Fruit fly (Drosophila melanogaster) whole organism, embryonic: ENCODE data around the gene CG7342.
A peak's percentile ranks its signal among the peaks of the same experiment; 100 is the strongest.

Experiments
- CG10565 ChIP-seq: fragments of 200-800 bp; sonication (Bioruptor generic); optimal IDR thresholded peaks from 3 replicates; lab custom pipeline; 2016; ENCODE audit warnings: missing biosample characterization, mild to moderate bottlenecking, missing genetic modification characterization
- CG11093 ChIP-seq: fragments of 200-800 bp; sonication (Bioruptor generic); IDR thresholded peaks from 3 replicates; pipeline ENCODE4 v1.3.6; 2022; ENCODE audit warnings: missing biosample characterization, missing genetic modification characterization
- CG11398 ChIP-seq: fragments of 200-800 bp; sonication (Bioruptor generic); optimal IDR thresholded peaks from 2 replicates; lab custom pipeline; 2016; ENCODE audit warnings: missing biosample characterization, missing genetic modification characterization
- CG12155 ChIP-seq: fragments of 200-800 bp; sonication (Bioruptor generic); optimal IDR thresholded peaks from 3 replicates; lab custom pipeline; 2016; ENCODE audit warnings: missing biosample characterization, missing genetic modification characterization
- CG14014 ChIP-seq: fragments of 200-800 bp; sonication (Bioruptor generic); IDR thresholded peaks from 2 replicates; pipeline ENCODE4 v1.3.6; 2022; ENCODE audit warnings: missing biosample characterization, missing genetic modification characterization
- CG14050 ChIP-seq: fragments of 200-800 bp; sonication (Bioruptor generic); IDR thresholded peaks from 3 replicates; pipeline ENCODE4 v1.3.6; 2022; ENCODE audit warnings: missing biosample characterization, missing genetic modification characterization
- CG14860 ChIP-seq: fragments of 200-800 bp; sonication (Bioruptor generic); IDR thresholded peaks from 3 replicates; pipeline ENCODE4 v1.3.6; 2022; ENCODE audit warnings: missing biosample characterization, missing genetic modification characterization; ENCODE audit not compliant: partially characterized antibody
- CG14965 ChIP-seq: fragments of 200-800 bp; sonication (Bioruptor generic); optimal IDR thresholded peaks from 2 replicates; lab custom pipeline; 2016; ENCODE audit warnings: missing biosample characterization, missing genetic modification characterization, borderline replicate concordance
- CG15073 ChIP-seq: fragments of 200-800 bp; sonication (Bioruptor generic); optimal IDR thresholded peaks from 2 replicates; lab custom pipeline; 2016; ENCODE audit warnings: missing biosample characterization, missing genetic modification characterization
- CG15514 ChIP-seq: fragments of 200-800 bp; sonication (Bioruptor generic); optimal IDR thresholded peaks from 3 replicates; lab custom pipeline; 2017; ENCODE audit warnings: missing biosample characterization, missing genetic modification characterization, mild to moderate bottlenecking, moderate library complexity, missing genetic modification reagents
- CG16813 ChIP-seq: fragments of 200-800 bp; sonication (Bioruptor generic); IDR thresholded peaks from 3 replicates; pipeline ENCODE4 v1.3.6; 2022; ENCODE audit warnings: missing biosample characterization, missing genetic modification characterization; ENCODE audit not compliant: partially characterized antibody
- CG31365 ChIP-seq: fragments of 200-800 bp; sonication (Bioruptor generic); optimal IDR thresholded peaks from 2 replicates; lab custom pipeline; 2018; ENCODE audit warnings: missing biosample characterization, mild to moderate bottlenecking, missing genetic modification characterization
- CG32767 ChIP-seq: fragments of 200-800 bp; sonication (Bioruptor generic); IDR thresholded peaks from 2 replicates; pipeline ENCODE4 v1.3.6; 2022; ENCODE audit warnings: missing biosample characterization, missing genetic modification characterization
- CG6272 ChIP-seq: fragments of 200-800 bp; sonication (Bioruptor generic); IDR thresholded peaks from 2 replicates; pipeline ENCODE4 v1.3.6; 2022; ENCODE audit warnings: missing biosample characterization, missing genetic modification characterization
- CG6654 ChIP-seq: fragments of 200-800 bp; sonication (Bioruptor generic); optimal IDR thresholded peaks from 2 replicates; lab custom pipeline; 2017; ENCODE audit warnings: missing biosample characterization, mild to moderate bottlenecking, missing genetic modification characterization
- CG7786 ChIP-seq: fragments of 200-800 bp; sonication (Bioruptor generic); optimal IDR thresholded peaks from 2 replicates; lab custom pipeline; 2016; ENCODE audit warnings: missing biosample characterization, missing genetic modification characterization
- CG9932 ChIP-seq: fragments of 200-800 bp; sonication (Bioruptor generic); IDR thresholded peaks from 2 replicates; pipeline ENCODE4 v1.3.6; 2022; ENCODE audit warnings: missing biosample characterization, missing genetic modification characterization
- Dp ChIP-seq: fragments of 200-800 bp; sonication (Bioruptor generic); optimal IDR thresholded peaks from 2 replicates; lab custom pipeline; 2018; ENCODE audit warnings: missing biosample characterization, mild to moderate bottlenecking, missing genetic modification characterization, moderate library complexity
- Drgx ChIP-seq: fragments of 200-800 bp; sonication (Bioruptor generic); IDR thresholded peaks from 2 replicates; pipeline ENCODE4 v1.3.6; 2022; ENCODE audit warnings: missing biosample characterization, missing genetic modification characterization
- E2f2 ChIP-seq: fragments of 200-800 bp; sonication (Bioruptor generic); IDR thresholded peaks from 2 replicates; pipeline ENCODE4 v1.3.6; 2022; ENCODE audit warnings: missing biosample characterization, missing genetic modification characterization
- Nf-YC ChIP-seq: fragments of 200-800 bp; optimal IDR thresholded peaks from 3 replicates; lab custom pipeline; 2019; ENCODE audit warnings: missing biosample characterization, mild to moderate bottlenecking, missing genetic modification characterization, moderate library complexity
- Sry-δ ChIP-seq: fragments of 200-800 bp; sonication (Bioruptor generic); optimal IDR thresholded peaks from 2 replicates; lab custom pipeline; 2016; ENCODE audit warnings: missing biosample characterization, missing genetic modification characterization
- Trl ChIP-seq, 3 experiments: fragments of >200 bp in 2 of 3; fragments of 200-800 bp in 1 of 3; sonication (Bioruptor generic) in 1 of 3; optimal IDR thresholded peaks; 2 replicates in 1 of 3; 3 replicates in 2 of 3; lab custom pipeline; 2016 to 2017; ENCODE audit warnings: missing biosample characterization in 1 of 3, missing genetic modification characterization in 1 of 3
- Usf ChIP-seq: fragments of 200-800 bp; sonication (Bioruptor generic); optimal IDR thresholded peaks from 2 replicates; lab custom pipeline; 2017; ENCODE audit warnings: missing genotype, missing biosample characterization, missing genetic modification characterization
- abd-A ChIP-seq: fragments of 200-800 bp; sonication (Bioruptor generic); optimal IDR thresholded peaks from 3 replicates; lab custom pipeline; 2019; ENCODE audit warnings: missing biosample characterization, mild to moderate bottlenecking, missing genetic modification characterization, moderate library complexity
- amos ChIP-seq: fragments of 200-800 bp; sonication (Bioruptor generic); IDR thresholded peaks from 2 replicates; pipeline ENCODE4 v1.3.6; 2022; ENCODE audit warnings: missing biosample characterization, missing genetic modification characterization; ENCODE audit not compliant: partially characterized antibody
- ash1 ChIP-seq: fragments of 200-800 bp; sonication (Bioruptor generic); optimal IDR thresholded peaks from 2 replicates; lab custom pipeline; 2018; ENCODE audit warnings: missing biosample characterization, mild to moderate bottlenecking, missing genetic modification characterization
- ato ChIP-seq: fragments of 200-800 bp; sonication (Bioruptor generic); IDR thresholded peaks from 2 replicates; pipeline ENCODE4 v1.3.6; 2022; ENCODE audit warnings: missing biosample characterization, missing genetic modification characterization; ENCODE audit not compliant: partially characterized antibody
- bbx ChIP-seq: fragments of 200-800 bp; sonication (Bioruptor generic); IDR thresholded peaks from 2 replicates; pipeline ENCODE4 v1.3.6; 2022; ENCODE audit warnings: missing biosample characterization, missing genetic modification characterization; ENCODE audit not compliant: partially characterized antibody
- br ChIP-seq: fragments of >200 bp; optimal IDR thresholded peaks from 2 replicates; lab custom pipeline; 2017
- chinmo ChIP-seq: fragments of 200-800 bp; sonication (Bioruptor generic); IDR thresholded peaks from 4 replicates; pipeline ENCODE4 v1.3.6; 2022; ENCODE audit warnings: missing biosample characterization, missing genetic modification characterization; ENCODE audit not compliant: partially characterized antibody
- danr ChIP-seq: fragments of 200-800 bp; sonication (Bioruptor generic); IDR thresholded peaks from 2 replicates; pipeline ENCODE4 v1.3.6; 2022; ENCODE audit warnings: missing biosample characterization, missing genetic modification characterization
- dm ChIP-seq: fragments of 200-800 bp; sonication (Bioruptor generic); optimal IDR thresholded peaks from 3 replicates; lab custom pipeline; 2016; ENCODE audit warnings: missing biosample characterization, missing genetic modification characterization
- gro ChIP-seq: fragments of 200-800 bp; sonication (Bioruptor generic); optimal IDR thresholded peaks from 2 replicates; lab custom pipeline; 2016; ENCODE audit warnings: missing biosample characterization, missing genetic modification characterization
- gt ChIP-seq: fragments of 200-800 bp; sonication (Bioruptor generic); IDR thresholded peaks from 2 replicates; pipeline ENCODE4 v1.3.6; 2022; ENCODE audit warnings: missing biosample characterization, missing genetic modification characterization
- hb ChIP-seq: fragments of 200-800 bp; sonication (Bioruptor generic); IDR thresholded peaks from 3 replicates; pipeline ENCODE4 v1.3.6; 2022; ENCODE audit warnings: missing biosample characterization, missing genetic modification characterization; ENCODE audit not compliant: partially characterized antibody
- hth ChIP-seq: fragments of >200 bp; optimal IDR thresholded peaks from 2 replicates; lab custom pipeline; 2017; ENCODE audit warnings: inconsistent platforms
- insv ChIP-seq, 2 experiments: fragments of 200-800 bp; sonication (Bioruptor generic); optimal IDR thresholded peaks; 3 replicates each; lab custom pipeline; 2016 to 2018; ENCODE audit warnings: missing biosample characterization in 2 of 2, missing genetic modification characterization in 2 of 2
- inv ChIP-seq: fragments of 200-800 bp; sonication (Bioruptor generic); IDR thresholded peaks from 2 replicates; pipeline ENCODE4 v1.3.6; 2022; ENCODE audit warnings: missing biosample characterization, missing genetic modification characterization; ENCODE audit not compliant: partially characterized antibody
- lab ChIP-seq: fragments of 200-800 bp; sonication (Bioruptor generic); optimal IDR thresholded peaks from 3 replicates; lab custom pipeline; 2017; ENCODE audit warnings: missing biosample characterization, missing genetic modification characterization, mild to moderate bottlenecking, moderate library complexity, missing genetic modification reagents
- org-1 ChIP-seq: fragments of 200-800 bp; sonication (Bioruptor generic); optimal IDR thresholded peaks from 2 replicates; lab custom pipeline; 2017; ENCODE audit warnings: missing biosample characterization, missing genetic modification characterization
- p53 ChIP-seq: fragments of 200-800 bp; sonication (Bioruptor generic); optimal IDR thresholded peaks from 2 replicates; lab custom pipeline; 2016; ENCODE audit warnings: missing biosample characterization, missing genetic modification characterization
- pho ChIP-seq: fragments of 200-800 bp; sonication (Bioruptor generic); optimal IDR thresholded peaks from 2 replicates; lab custom pipeline; 2016; ENCODE audit warnings: missing biosample characterization, missing genetic modification characterization
- row ChIP-seq: fragments of 200-800 bp; sonication (Bioruptor generic); IDR thresholded peaks from 3 replicates; pipeline ENCODE4 v1.3.6; 2022; ENCODE audit warnings: missing biosample characterization, missing genetic modification characterization
- sens-2 ChIP-seq: fragments of 200-800 bp; sonication (Bioruptor generic); IDR thresholded peaks from 2 replicates; pipeline ENCODE4 v1.3.6; 2022; ENCODE audit warnings: missing biosample characterization, missing genetic modification characterization
- shn ChIP-seq: fragments of 200-800 bp; sonication (Bioruptor generic); optimal IDR thresholded peaks from 3 replicates; lab custom pipeline; 2016; ENCODE audit warnings: missing biosample characterization, missing genetic modification characterization
- slbo ChIP-seq: fragments of 200-800 bp; sonication (Bioruptor generic); IDR thresholded peaks from 2 replicates; pipeline ENCODE4 v1.3.6; 2022; ENCODE audit warnings: missing biosample characterization, missing genetic modification characterization
- sob ChIP-seq: fragments of 200-800 bp; sonication (Bioruptor generic); IDR thresholded peaks from 2 replicates; pipeline ENCODE4 v1.3.6; 2022; ENCODE audit warnings: missing biosample characterization, missing genetic modification characterization
- stwl ChIP-seq: fragments of 200-800 bp; sonication (Bioruptor generic); optimal IDR thresholded peaks from 3 replicates; lab custom pipeline; 2018; ENCODE audit warnings: missing biosample characterization, mild to moderate bottlenecking, missing genetic modification characterization, moderate library complexity
- tna ChIP-seq: fragments of 200-800 bp; sonication (Bioruptor generic); IDR thresholded peaks from 2 replicates; pipeline ENCODE4 v1.3.6; 2022; ENCODE audit warnings: missing biosample characterization, missing genetic modification characterization; ENCODE audit not compliant: partially characterized antibody
- zfh1 ChIP-seq: fragments of 200-800 bp; sonication (Bioruptor generic); IDR thresholded peaks from 3 replicates; pipeline ENCODE4 v1.3.6; 2022; ENCODE audit warnings: missing biosample characterization, missing genetic modification characterization

The CG7342 gene

DNA sequence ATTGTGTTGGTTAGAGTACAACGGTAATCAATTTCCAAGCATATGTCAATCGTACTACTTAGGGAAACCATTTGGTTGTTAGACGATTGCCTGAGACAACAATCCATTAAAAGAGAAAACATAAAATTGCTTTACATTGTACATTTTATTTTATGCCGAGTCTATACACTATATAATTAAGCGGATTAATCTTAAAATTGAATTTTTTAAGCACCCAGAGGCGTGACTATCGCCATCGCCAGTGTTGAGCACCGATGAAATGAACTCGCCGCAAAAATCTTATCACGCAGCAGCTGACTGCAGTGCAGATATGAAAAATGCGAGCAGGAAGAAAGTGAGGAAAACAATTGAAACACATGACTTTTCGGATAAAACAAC is 39.7 kb downstream of the CG7342 start (continued):
- TF ChIP-seq row (GFP tag; lab: Robert Waterston, UW) (peak; percentile 40; the same call in 2 of the 3 replicates), lab (GFP tag; lab: Kevin White, UChicago) (peak; percentile 21), CG11093 (GFP tag; lab: Robert Waterston, UW) (no peak), sens-2 (GFP tag; lab: Robert Waterston, UW) (no peak), CG14050 (no peak), br (no peak), Drgx (GFP tag; lab: Robert Waterston, UW) (no peak), sob (GFP tag; lab: Robert Waterston, UW) (peak; percentile 70), stwl (tag; lab: Kevin White, UChicago) (peak; percentile 97), Nf-YC (tag; lab: Kevin White, UChicago) (no peak), abd-A (tag; lab: Kevin White, UChicago) (no peak), CG10565 (GFP tag; lab: Kevin White, UChicago) (no peak), CG31365 (tag; lab: Kevin White, UChicago) (no peak), E2f2 (GFP tag; lab: Robert Waterston, UW) (peak; percentile 70), CG6272 (no peak), CG16813 (GFP tag; lab: Robert Waterston, UW) (peak; percentile 69), CG15073 (GFP tag; lab: Kevin White, UChicago) (no peak), CG14014 (GFP tag; lab: Robert Waterston, UW) (0 out of 2 replicates have a peak, but pooled peaks have one; percentile 21), CG14965 (GFP tag; lab: Kevin White, UChicago) (no peak), CG32767 (GFP tag; lab: Robert Waterston, UW) (no peak), org-1 (no peak), hb (peak; percentile 69; the same call in 2 of the 3 replicates), ash1 (GFP tag; lab: Kevin White, UChicago) (no peak), CG15514 (no peak), danr (GFP tag; lab: Robert Waterston, UW) (no peak), CG14860 (GFP tag; lab: Robert Waterston, UW) (peak; percentile 68), Trl (optimal IDR thresholded peaks at IDR 0.05; lab: Kevin White, UChicago) (no peak), Trl (GFP tag; optimal IDR thresholded peaks at IDR 0.05; lab: Kevin White, UChicago) (peak; percentile 1), slbo (peak; percentile 21; the same call in 1 of the 2 replicates), CG11398 (no peak), dm (GFP tag; lab: Kevin White, UChicago) (no peak), insv (GFP tag; optimal IDR thresholded peaks at IDR 0.05; lab: Kevin White, UChicago) (no peak), bbx (GFP tag; lab: Robert Waterston, UW) (peak; percentile 88), amos (GFP tag; lab: Robert Waterston, UW) (peak; percentile 76; the same call in 1 of the 2 replicates), CG6654 (GFP tag; lab: Kevin White, UChicago) (no peak), p53 (GFP tag; lab: Kevin White, UChicago) (no peak), Dp (GFP tag; lab: Kevin White, UChicago) (peak; percentile 47), hth (lab: Kevin White, UChicago) (no peak), tna (peak; percentile 36), ato (GFP tag; lab: Robert Waterston, UW) (peak; percentile 76), Usf (no peak), CG7786 (GFP tag; lab: Kevin White, UChicago) (peak; percentile 1), CG9932 (peak; percentile 43), pho (GFP tag; lab: Kevin White, UChicago) (no peak), zfh1 (peak; percentile 42; the same call in 1 of the 3 replicates), inv (GFP tag; lab: Robert Waterston, UW) (peak; percentile 53), gt (GFP tag; lab: Robert Waterston, UW) (no peak), shn (GFP tag; lab: Kevin White, UChicago) (no peak), CG12155 (GFP tag; lab: Kevin White, UChicago) (peak; percentile 76), chinmo (GFP tag; lab: Robert Waterston, UW) (peak; percentile 80; the same call in 3 of the 4 replicates), Sry-δ (GFP tag; lab: Kevin White, UChicago) (peak; percentile 57), gro (GFP tag; lab: Kevin White, UChicago) (peak; percentile 19)
